Worm (Caenorhabditis elegans) whole organism, midembryonic: ENCODE results near the gene hlh-4.

Experiments used
- T22C8.4 ChIP-seq: fragments of 200-800 bp; sonication (Bioruptor generic); IDR thresholded peaks from 2 replicates; pipeline ENCODE4 v1.3.6; 2022; ENCODE audit warnings: missing genetic modification characterization, missing compliant biosample characterization
- cog-1 ChIP-seq: sonication (generic microtip); optimal IDR thresholded peaks from 2 replicates; lab custom pipeline; 2016; ENCODE audit warnings: missing genetic modification characterization, missing compliant biosample characterization
- flt-1 ChIP-seq: fragments of 200-800 bp; sonication (Bioruptor generic); IDR thresholded peaks from 2 replicates; pipeline ENCODE4 v1.3.6; 2022; ENCODE audit warnings: missing genetic modification characterization, missing compliant biosample characterization
- klf-2 ChIP-seq: fragments of 200-800 bp; sonication (Bioruptor generic); conservative IDR thresholded peaks from 2 replicates; pipeline ENCODE4 v1.3.6; 2022; ENCODE audit warnings: missing genetic modification reagents, missing genetic modification characterization, missing compliant biosample characterization
- med-1 ChIP-seq: sonication (generic microtip); optimal IDR thresholded peaks from 2 replicates; lab custom pipeline; 2017; ENCODE audit warnings: missing genetic modification characterization, mild to moderate bottlenecking, missing compliant biosample characterization, antibody characterized with exemption, missing genetic modification reagents; ENCODE audit not compliant: insufficient read depth
- ref-1 ChIP-seq: fragments of 200-800 bp; sonication (Bioruptor generic); conservative IDR thresholded peaks from 2 replicates; pipeline ENCODE4 v1.3.6; 2022; ENCODE audit warnings: missing genetic modification reagents, missing genetic modification characterization, missing compliant biosample characterization
- tab-1 ChIP-seq: fragments of 200-800 bp; sonication (Bioruptor generic); IDR thresholded peaks from 2 replicates; pipeline ENCODE4 v1.3.6; 2022; ENCODE audit warnings: missing genetic modification characterization, missing compliant biosample characterization
- ztf-23 ChIP-seq: fragments of 200-800 bp; sonication (Bioruptor generic); IDR thresholded peaks from 2 replicates; pipeline ENCODE4 v1.3.6; 2022; ENCODE audit warnings: missing genetic modification reagents, missing genetic modification characterization, missing compliant biosample characterization
- ztf-29 ChIP-seq: fragments of 200-800 bp; sonication (Bioruptor generic); IDR thresholded peaks from 2 replicates; pipeline ENCODE4 v1.3.6; 2022; ENCODE audit warnings: missing genetic modification reagents, missing genetic modification characterization, missing compliant biosample characterization

Gene hlh-4

DNA sequence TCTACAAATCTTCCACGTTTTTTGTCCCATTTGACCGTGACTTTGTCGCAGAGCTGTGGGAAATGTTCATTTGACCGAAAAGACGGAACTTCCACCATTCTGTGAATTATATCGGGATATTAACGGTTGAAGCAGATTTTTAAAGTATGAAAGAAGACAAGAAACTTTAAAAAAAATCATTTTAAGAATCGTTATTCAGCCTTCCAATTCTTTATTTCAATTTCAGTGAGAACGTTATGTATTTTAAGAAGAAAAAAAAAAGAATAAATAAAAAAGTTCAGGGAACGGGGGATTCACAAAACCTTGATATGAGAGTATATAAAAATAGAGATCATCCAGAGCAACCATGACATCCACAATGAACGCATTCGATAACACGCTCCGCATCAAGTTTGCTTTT, 44.4 kb downstream of the hlh-4 start, which contains the start of gene set-3:
TSS of gene set-3 (minus strand) at position 101 of the 400 bp plus-strand sequence.
- TF ChIP-seq cog-1 (tag; lab: Kevin White, UChicago) (no peak), klf-2 (GFP tag; lab: Robert Waterston, UW) (no peak), ref-1 (GFP tag; lab: Robert Waterston, UW) (no peak), med-1 (GFP tag; lab: Kevin White, UChicago) (no peak), ztf-29 (no peak), T22C8.4 (GFP tag; lab: Robert Waterston, UW) (no peak), tab-1 (no peak), flt-1 (no peak), ztf-23 (GFP tag; lab: Robert Waterston, UW) (no peak)

DNA sequence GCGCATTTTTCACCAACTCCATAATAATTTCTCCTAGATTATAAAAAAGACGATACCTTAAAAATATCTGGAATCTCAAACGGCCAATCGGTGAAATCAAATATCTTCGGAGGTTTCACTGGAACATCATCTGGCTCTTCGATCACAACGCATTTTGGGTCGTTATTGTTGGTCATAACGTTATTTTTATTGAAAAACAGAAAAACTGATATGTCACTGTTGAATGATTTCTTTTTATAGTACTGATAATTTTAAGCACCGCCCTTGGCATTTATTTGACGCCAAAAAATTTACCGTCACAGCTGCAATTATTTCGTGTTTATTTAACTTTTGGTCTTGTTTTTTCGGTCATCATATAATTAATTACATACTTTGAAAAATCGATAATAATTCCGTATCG, 48.8 kb downstream of the hlh-4 start, which contains the start of gene best-5:
TSS of gene best-5 (minus strand) at position 210 of the 400 bp plus-strand sequence.
- TF ChIP-seq med-1 (GFP tag; lab: Kevin White, UChicago) (no peak), ref-1 (GFP tag; lab: Robert Waterston, UW) (no peak)

DNA sequence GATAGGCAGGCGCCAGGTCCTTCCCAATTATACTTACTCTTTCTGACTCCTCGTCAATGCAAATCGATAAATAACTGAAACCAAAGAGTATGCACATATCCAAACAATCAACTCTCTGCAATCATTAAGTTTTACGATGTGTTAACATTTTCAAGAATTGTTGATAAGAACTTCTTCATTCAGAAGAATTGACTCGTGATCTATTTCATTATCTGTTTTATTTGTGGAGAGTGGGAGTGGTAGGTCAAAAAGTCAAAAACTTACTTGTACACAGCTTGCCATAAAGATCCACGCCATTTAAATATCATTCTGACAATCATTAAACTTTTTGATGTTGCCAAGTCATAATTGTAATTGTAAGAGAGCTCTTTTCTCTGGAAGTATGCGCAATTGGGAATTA, 49.5 kb downstream of the hlh-4 start:
- no peak for TF ChIP-seq T22C8.4 (GFP tag; lab: Robert Waterston, UW)
- TF ChIP-seq ztf-29, result no peak
- TF ChIP-seq ref-1 (GFP tag; lab: Robert Waterston, UW), result no peak
